Worm (Caenorhabditis elegans) whole organism, L1 larva: Measurements from ENCODE around the gene hda-2.

Experiments used
- C16A3.4 ChIP-seq: fragments of 150-350 bp; optimal IDR thresholded peaks from 2 replicates; lab custom pipeline; 2014; ENCODE audit warnings: missing biosample characterization, missing genetic modification characterization
- Y116A8C.19 ChIP-seq: sonication (generic microtip); optimal IDR thresholded peaks from 2 replicates; lab custom pipeline; 2016; ENCODE audit warnings: missing compliant biosample characterization, missing genetic modification characterization, borderline replicate concordance
- aly-2 ChIP-seq: fragments of 150-350 bp; optimal IDR thresholded peaks from 2 replicates; lab custom pipeline; 2014; ENCODE audit warnings: missing biosample characterization, missing genetic modification characterization
- ama-1 ChIP-seq: fragments of 150-350 bp; optimal IDR thresholded peaks from 2 replicates; lab custom pipeline; 2014
- ceh-63 ChIP-seq: fragments of 200-800 bp; sonication (Bioruptor generic); optimal IDR thresholded peaks from 2 replicates; lab custom pipeline; 2018; ENCODE audit warnings: mild to moderate bottlenecking, missing genetic modification characterization, missing compliant biosample characterization
- ceh-8 ChIP-seq: fragments of 200-800 bp; sonication (Bioruptor generic); optimal IDR thresholded peaks from 2 replicates; lab custom pipeline; 2018; ENCODE audit warnings: mild to moderate bottlenecking, missing genetic modification characterization, moderate library complexity, missing compliant biosample characterization
- ceh-82 ChIP-seq, 3 experiments: fragments of 150-350 bp in 1 of 3; sonication (generic microtip) in 2 of 3; optimal IDR thresholded peaks; 2 replicates each; lab custom pipeline; 2014 to 2017; ENCODE audit warnings: missing biosample characterization in 3 of 3, missing genetic modification characterization in 3 of 3
- ces-1 ChIP-seq: fragments of 150-350 bp; optimal IDR thresholded peaks from 2 replicates; lab custom pipeline; 2014; ENCODE audit warnings: missing biosample characterization, missing genetic modification reagents, missing genetic modification characterization
- dsc-1 ChIP-seq: sonication (generic microtip); optimal IDR thresholded peaks from 2 replicates; lab custom pipeline; 2016; ENCODE audit warnings: mild to moderate bottlenecking, missing genetic modification characterization, missing compliant biosample characterization
- efl-1 ChIP-seq, 4 experiments: fragments of 150-350 bp; optimal IDR thresholded peaks in 3 of 4; peaks in 1 of 4; 1 replicate in 1 of 4; 2 replicates in 3 of 4; lab custom pipeline; 2014; ENCODE audit warnings: missing biosample characterization in 2 of 4, missing genetic modification characterization in 2 of 4, missing genetic modification reagents in 2 of 4
- elt-2 ChIP-seq: sonication (generic microtip); optimal IDR thresholded peaks from 2 replicates; lab custom pipeline; 2016; ENCODE audit warnings: missing genetic modification characterization, mild to moderate bottlenecking, inconsistent platforms, missing compliant biosample characterization, missing genetic modification reagents
- ets-5 ChIP-seq: fragments of 200-800 bp; sonication (Bioruptor generic); IDR thresholded peaks from 2 replicates; pipeline ENCODE4 v1.3.6; 2022; ENCODE audit warnings: missing genetic modification characterization, missing compliant biosample characterization
- fkh-4 ChIP-seq: sonication (generic microtip); optimal IDR thresholded peaks from 2 replicates; lab custom pipeline; 2016; ENCODE audit warnings: missing compliant biosample characterization, missing genetic modification characterization, borderline replicate concordance
- fos-1 ChIP-seq: fragments of 150-350 bp; optimal IDR thresholded peaks from 2 replicates; lab custom pipeline; 2014; ENCODE audit warnings: missing biosample characterization, missing genetic modification characterization
- grh-1 ChIP-seq: fragments of 200-800 bp; sonication (Bioruptor generic); IDR thresholded peaks from 2 replicates; pipeline ENCODE4 v1.3.6; 2022; ENCODE audit warnings: missing genetic modification reagents, missing genetic modification characterization, missing compliant biosample characterization
- hpl-2 ChIP-seq: fragments of 150-350 bp; optimal IDR thresholded peaks from 2 replicates; lab custom pipeline; 2014; ENCODE audit warnings: missing biosample characterization, missing genetic modification reagents, missing genetic modification characterization
- irx-1 ChIP-seq: sonication (generic microtip); optimal IDR thresholded peaks from 2 replicates; lab custom pipeline; 2016; ENCODE audit warnings: missing genetic modification characterization, missing compliant biosample characterization
- jun-1 ChIP-seq: fragments of 150-350 bp; optimal IDR thresholded peaks from 2 replicates; lab custom pipeline; 2014; ENCODE audit warnings: missing biosample characterization, missing genetic modification reagents, missing genetic modification characterization
- lin-39 ChIP-seq: fragments of 150-350 bp; optimal IDR thresholded peaks from 2 replicates; lab custom pipeline; 2014; ENCODE audit warnings: missing biosample characterization, missing genetic modification reagents, missing genetic modification characterization
- lir-3 ChIP-seq: sonication (generic microtip); optimal IDR thresholded peaks from 2 replicates; lab custom pipeline; 2016; ENCODE audit warnings: mild to moderate bottlenecking, missing genetic modification characterization, moderate library complexity, missing compliant biosample characterization; ENCODE audit not compliant: poor library complexity
- lsy-2 ChIP-seq, 2 experiments: fragments of 150-350 bp; optimal IDR thresholded peaks; 2 replicates each; lab custom pipeline; 2014; ENCODE audit warnings: missing biosample characterization in 2 of 2, missing genetic modification characterization in 2 of 2
- mab-9 ChIP-seq: fragments of 200-800 bp; sonication (Bioruptor generic); IDR thresholded peaks from 2 replicates; pipeline ENCODE4 v1.3.6; 2022; ENCODE audit warnings: missing genetic modification reagents, missing genetic modification characterization, missing compliant biosample characterization
- mdl-1 ChIP-seq, 2 experiments: fragments of 150-350 bp; optimal IDR thresholded peaks; 2 replicates each; lab custom pipeline; 2014 to 2017; ENCODE audit warnings: missing biosample characterization in 2 of 2, missing genetic modification characterization in 2 of 2, inconsistent platforms in 1 of 2
- mef-2 ChIP-seq: fragments of 150-350 bp; optimal IDR thresholded peaks from 2 replicates; lab custom pipeline; 2014; ENCODE audit warnings: missing biosample characterization, missing genetic modification characterization
- mep-1 ChIP-seq: fragments of 150-350 bp; optimal IDR thresholded peaks from 2 replicates; lab custom pipeline; 2014; ENCODE audit warnings: missing biosample characterization, missing genetic modification characterization
- nhr-11 ChIP-seq: fragments of 150-350 bp; optimal IDR thresholded peaks from 2 replicates; lab custom pipeline; 2014; ENCODE audit warnings: missing biosample characterization, missing genetic modification characterization
- nhr-19 ChIP-seq: fragments of 200-800 bp; sonication (Bioruptor generic); conservative IDR thresholded peaks from 2 replicates; pipeline ENCODE4 v1.3.6; 2022; ENCODE audit warnings: missing genetic modification characterization, missing compliant biosample characterization
- nhr-76 ChIP-seq: sonication (generic microtip); optimal IDR thresholded peaks from 2 replicates; lab custom pipeline; 2017; ENCODE audit warnings: missing biosample characterization, missing genetic modification characterization
- nhr-84 ChIP-seq: sonication (generic microtip); optimal IDR thresholded peaks from 2 replicates; lab custom pipeline; 2017; ENCODE audit warnings: missing biosample characterization, missing genetic modification characterization
- nhr-85 ChIP-seq: sonication (generic microtip); peaks from one replicate; lab custom pipeline; 2016; ENCODE audit warnings: missing genetic modification characterization, inconsistent platforms, missing compliant biosample characterization
- pqm-1 ChIP-seq: sonication (generic microtip); optimal IDR thresholded peaks from 3 replicates; lab custom pipeline; 2017; ENCODE audit warnings: missing biosample characterization, missing genetic modification characterization
- snu-23 ChIP-seq: sonication (generic microtip); optimal IDR thresholded peaks from 2 replicates; lab custom pipeline; 2016; ENCODE audit warnings: missing genetic modification characterization, missing compliant biosample characterization
- sup-37 ChIP-seq: fragments of 200-800 bp; sonication (Bioruptor generic); optimal IDR thresholded peaks from 2 replicates; lab custom pipeline; 2018; ENCODE audit warnings: mild to moderate bottlenecking, missing genetic modification characterization, missing compliant biosample characterization
- swsn-7 ChIP-seq: sonication (generic microtip); optimal IDR thresholded peaks from 2 replicates; lab custom pipeline; 2016; ENCODE audit warnings: missing genetic modification characterization, missing compliant biosample characterization
- tlp-1 ChIP-seq: fragments of 150-350 bp; optimal IDR thresholded peaks from 2 replicates; lab custom pipeline; 2014; ENCODE audit warnings: missing biosample characterization, missing genetic modification characterization
- unc-130 ChIP-seq: fragments of 150-350 bp; optimal IDR thresholded peaks from 2 replicates; lab custom pipeline; 2017; ENCODE audit warnings: missing biosample characterization, missing genetic modification characterization, inconsistent platforms
- unc-30 ChIP-seq: sonication (generic microtip); optimal IDR thresholded peaks from 2 replicates; lab custom pipeline; 2017; ENCODE audit warnings: missing biosample characterization, missing genetic modification characterization
- unc-86 ChIP-seq: sonication (generic microtip); optimal IDR thresholded peaks from 2 replicates; lab custom pipeline; 2016; ENCODE audit warnings: missing genetic modification characterization, missing compliant biosample characterization
- zag-1 ChIP-seq: fragments of 150-350 bp; optimal IDR thresholded peaks from 2 replicates; lab custom pipeline; 2014; ENCODE audit warnings: missing biosample characterization, missing genetic modification characterization
- zip-4 ChIP-seq: fragments of 200-800 bp; sonication (Bioruptor generic); optimal IDR thresholded peaks from 2 replicates; lab custom pipeline; 2018; ENCODE audit warnings: mild to moderate bottlenecking, missing genetic modification characterization, moderate library complexity, missing compliant biosample characterization
- ztf-11 ChIP-seq, 2 experiments: sonication (generic microtip); optimal IDR thresholded peaks; 2 replicates each; lab custom pipeline; 2016 to 2017; ENCODE audit warnings: missing genetic modification characterization in 2 of 2, missing biosample characterization in 1 of 2, missing compliant biosample characterization in 1 of 2

The hda-2 gene

ce11 chrII:8071801-8072544, 49.6 kb upstream of the hda-2 start (continued):
- TF ChIP-seq tlp-1 (tag; lab: Kevin White, UChicago) = no peak
- TF ChIP-seq aly-2 (tag; lab: Kevin White, UChicago) = no peak
- TF ChIP-seq Y116A8C.19 (tag; lab: Kevin White, UChicago) = no peak
- TF ChIP-seq nhr-85 (tag; lab: Kevin White, UChicago) = peak; percentile 44
- TF ChIP-seq sup-37 (GFP tag; lab: Kevin White, UChicago) = peak; percentile 4
- TF ChIP-seq zip-4 (GFP tag; lab: Kevin White, UChicago) = no peak
- peak; percentile 81 for TF ChIP-seq nhr-19 (GFP tag; lab: Robert Waterston, UW)
- TF ChIP-seq pqm-1 (tag; lab: Kevin White, UChicago) = no peak
- no peak for TF ChIP-seq nhr-11 (tag; lab: Kevin White, UChicago)
- TF ChIP-seq elt-2 = no peak
- TF ChIP-seq mdl-1 (tag; optimal IDR thresholded peaks at IDR 0.05; lab: Kevin White, UChicago) = peak in 1 of 2 experiments; percentile 78
- TF ChIP-seq fkh-4 (tag; lab: Kevin White, UChicago) = no peak
- TF ChIP-seq swsn-7 (tag; lab: Kevin White, UChicago) = peak; percentile 54
- TF ChIP-seq snu-23 (GFP tag; lab: Kevin White, UChicago) = peak; percentile 73
- peak in 1 of 2 experiments; percentile 18 for TF ChIP-seq ztf-11 (tag; optimal IDR thresholded peaks at IDR 0.05; lab: Kevin White, UChicago)
- TF ChIP-seq lir-3 (tag; lab: Kevin White, UChicago) = peak; percentile 63
- TF ChIP-seq unc-86 (tag; lab: Kevin White, UChicago) = peak; percentile 73
- no peak for TF ChIP-seq nhr-84 (tag; lab: Kevin White, UChicago)
- TF ChIP-seq mep-1 (tag; lab: Kevin White, UChicago) = peak; percentile 72
- no peak for TF ChIP-seq nhr-76 (tag; lab: Kevin White, UChicago)
- peak; percentile 28 for TF ChIP-seq C16A3.4 (tag; lab: Kevin White, UChicago)
- TF ChIP-seq ets-5 (GFP tag; lab: Robert Waterston, UW) = no peak
- no peak for TF ChIP-seq ceh-63
- TF ChIP-seq lsy-2 (tag; optimal IDR thresholded peaks at IDR 0.05; lab: Kevin White, UChicago) = peak; percentile 56 to 64
- peak; percentile 63; the same call in 1 of the 2 replicates for TF ChIP-seq mab-9 (GFP tag; lab: Robert Waterston, UW)
- no peak for TF ChIP-seq fos-1
- no peak for TF ChIP-seq lin-39 (tag; lab: Kevin White, UChicago)
- TF ChIP-seq irx-1 (tag; lab: Kevin White, UChicago) = peak; percentile 38
- no peak for TF ChIP-seq grh-1 (GFP tag; lab: Robert Waterston, UW)
- peak; percentile 21 for TF ChIP-seq mef-2
- peak; percentile 23 for TF ChIP-seq unc-130 (tag; lab: Kevin White, UChicago)
- no peak for TF ChIP-seq ama-1 (lab: Kevin White, UChicago)
- TF ChIP-seq dsc-1 = peak; percentile 38
- TF ChIP-seq ceh-8 (GFP tag; lab: Kevin White, UChicago) = no peak
- TF ChIP-seq zag-1 (tag; lab: Kevin White, UChicago) = no peak
- peak; percentile 19 to 44 for TF ChIP-seq efl-1 (optimal IDR thresholded peaks at IDR 0.05; lab: Kevin White, UChicago)
- peak; percentile 18 to 91 for TF ChIP-seq efl-1 (GFP tag; optimal IDR thresholded peaks at IDR 0.05 in 1 of 2; lab: Kevin White, UChicago)
- TF ChIP-seq unc-30 = no peak
- no peak for TF ChIP-seq ces-1 (GFP tag; lab: Kevin White, UChicago)
- no peak for TF ChIP-seq hpl-2
- peak in 1 of 3 experiments; percentile 33 for TF ChIP-seq ceh-82 (tag; optimal IDR thresholded peaks at IDR 0.05; lab: Kevin White, UChicago)
- TF ChIP-seq jun-1 (tag; lab: Kevin White, UChicago) = no peak
